Worm (Caenorhabditis elegans) whole organism, mixed stage, embryonic: Measurements from ENCODE around the gene F14D2.19.

Source experiments
- drap-1 ChIP-seq: fragments of 200-800 bp; sonication (Bioruptor generic); optimal IDR thresholded peaks from 3 replicates; lab custom pipeline; 2018; ENCODE audit warnings: mild to moderate bottlenecking, missing genetic modification characterization, missing compliant biosample characterization
- lsy-2 ChIP-seq: fragments of 150-350 bp; optimal IDR thresholded peaks from 2 replicates; lab custom pipeline; 2014; ENCODE audit warnings: missing biosample characterization, missing genetic modification characterization
- mep-1 ChIP-seq: fragments of 150-350 bp; optimal IDR thresholded peaks from 2 replicates; lab custom pipeline; 2017; ENCODE audit warnings: missing biosample characterization, missing genetic modification reagents, missing genetic modification characterization, inconsistent platforms
- mls-2 ChIP-seq: sonication (generic microtip); optimal IDR thresholded peaks from 2 replicates; lab custom pipeline; 2016; ENCODE audit warnings: mild to moderate bottlenecking, missing genetic modification characterization, moderate library complexity, missing compliant biosample characterization
- nhr-2 ChIP-seq: fragments of 150-350 bp; optimal IDR thresholded peaks from 2 replicates; lab custom pipeline; 2014; ENCODE audit warnings: missing biosample characterization, missing genetic modification characterization

F14D2.19 gene

ce11 chrII:3287073-3287472, 49.9 kb downstream of the F14D2.19 start, which contains the start of gene sri-63:
Gene sri-63 (plus strand): TSS chrII:3287373.
- TF ChIP-seq mep-1 (tag; lab: Kevin White, UChicago): no peak
- TF ChIP-seq nhr-2 (tag; lab: Kevin White, UChicago): no peak
- TF ChIP-seq drap-1 (GFP tag; lab: Kevin White, UChicago): no peak
- no peak for TF ChIP-seq mls-2 (tag; lab: Kevin White, UChicago)
- TF ChIP-seq lsy-2 (tag; lab: Kevin White, UChicago): no peak
